Comparison of ENCODE assay signal across 1 fruit fly cellular context in genomic region chr2L:19898540-19899300, dm6.
A peak's percentile ranks its signal among the peaks of the same experiment; 100 is the strongest.
TF ChIP-seq lines count a peak whose summit lies in the region.

No protein-coding gene starts in this region.

TF ChIP-seq in whole organism, embryonic, 481 proteins besides CTCF, POLR2A, EP300 and RAD21 (continued from another document):
- TF ChIP-seq Ptx1 (GFP tag; IDR thresholded peaks at IDR 0.05; lab: Robert Waterston, UW) (peak; percentile 39; the same call in 1 of the 2 replicates), Fer1 (GFP tag; optimal IDR thresholded peaks at IDR 0.05; lab: Kevin White, UChicago) (no peak), D19B (GFP tag; optimal IDR thresholded peaks at IDR 0.05; lab: Kevin White, UChicago) (peak; percentile 72), CG11560 (tag; IDR thresholded peaks at IDR 0.05; lab: Robert Waterston, UW) (no peak), CG7839 (tag; optimal IDR thresholded peaks at IDR 0.05; lab: Kevin White, UChicago) (peak; percentile 33), CG10979 (tag; optimal IDR thresholded peaks at IDR 0.05; lab: Kevin White, UChicago) (peak; percentile 20), cwo (GFP tag; optimal IDR thresholded peaks at IDR 0.05; lab: Kevin White, UChicago) (peak; percentile 92), CG34422 (GFP tag; IDR thresholded peaks at IDR 0.05; lab: Robert Waterston, UW) (no peak), Ssrp (tag; optimal IDR thresholded peaks at IDR 0.05; lab: Kevin White, UChicago) (peak; percentile 20), ATbp (GFP tag; optimal IDR thresholded peaks at IDR 0.05; lab: Kevin White, UChicago) (peak; percentile 24), Blimp-1 (GFP tag; optimal IDR thresholded peaks at IDR 0.05; lab: Kevin White, UChicago) (peak; percentile 48), CG17361 (GFP tag; IDR thresholded peaks at IDR 0.05; lab: Robert Waterston, UW) (peak; percentile 58; the same call in 2 of the 3 replicates), CG18262 (tag; optimal IDR thresholded peaks at IDR 0.05; lab: Kevin White, UChicago) (peak; percentile 51), CG6854 (GFP tag; optimal IDR thresholded peaks at IDR 0.05; lab: Kevin White, UChicago) (no peak), prd (optimal IDR thresholded peaks at IDR 0.05; lab: Kevin White, UChicago) (no peak), prd (GFP tag; IDR thresholded peaks at IDR 0.05; lab: Robert Waterston, UW) (peak; percentile 23; the same call in 1 of the 3 replicates), Sox102F (GFP tag; optimal IDR thresholded peaks at IDR 0.05; lab: Kevin White, UChicago) (peak; percentile 58), Hr51 (GFP tag; optimal IDR thresholded peaks at IDR 0.05; lab: Kevin White, UChicago) (peak in 1 of 2 experiments; percentile 29), CG15601 (tag; optimal IDR thresholded peaks at IDR 0.05; lab: Kevin White, UChicago) (peak; percentile 5), D (optimal IDR thresholded peaks at IDR 0.05; lab: Kevin White, UChicago) (no peak), D (GFP tag; optimal IDR thresholded peaks at IDR 0.05; lab: Kevin White, UChicago) (peak; percentile 2), shn (GFP tag; optimal IDR thresholded peaks at IDR 0.05; lab: Kevin White, UChicago) (peak; percentile 7), eve (GFP tag; optimal IDR thresholded peaks at IDR 0.05; lab: Kevin White, UChicago) (peak in 1 of 2 experiments; percentile 86), Med (GFP tag; lab: Kevin White, UChicago) (peak; percentile 41)
